Fruit fly (Drosophila melanogaster): Measurements from ENCODE around the gene koko.

Gene koko

dm6 chr3R:18398954-18399697 lies 3.7 kb upstream of the koko start, which contains the start of gene Vha100-2 (continued):
- TF ChIP-seq E2f2 (GFP tag; IDR thresholded peaks at IDR 0.05) (peak; percentile 67), CG31388 (GFP tag; optimal IDR thresholded peaks at IDR 0.05) (no peak), Antp (GFP tag; optimal IDR thresholded peaks at IDR 0.05) (no peak), Atf6 (GFP tag; IDR thresholded peaks at IDR 0.05) (peak; percentile 68; the same call in 1 of the 2 replicates), stwl (tag; optimal IDR thresholded peaks at IDR 0.05) (peak; percentile 94), Nf-YC (tag; optimal IDR thresholded peaks at IDR 0.05) (peak; percentile 50), luna (GFP tag; optimal IDR thresholded peaks at IDR 0.05) (no peak), CG9876 (GFP tag; optimal IDR thresholded peaks at IDR 0.05) (no peak), CG7963 (GFP tag; IDR thresholded peaks at IDR 0.05; ENCODE audit: partially characterized antibody) (0 out of 3 replicates have a peak, but pooled peaks have one; percentile 33), CG2129 (GFP tag; IDR thresholded peaks at IDR 0.05; ENCODE audit: partially characterized antibody) (no peak), CG10366 (GFP tag; IDR thresholded peaks at IDR 0.05) (peak; percentile 31), CG7786 (GFP tag; optimal IDR thresholded peaks at IDR 0.05) (no peak), pan (optimal IDR thresholded peaks at IDR 0.05) (no peak), pan (GFP tag; optimal IDR thresholded peaks at IDR 0.05 in 1 of 2, IDR thresholded peaks at IDR 0.05 in 1 of 2) (peak in 1 of 2 experiments; percentile 47), disco-r (GFP tag; optimal IDR thresholded peaks at IDR 0.05) (peak; percentile 48), chm (GFP tag; IDR thresholded peaks at IDR 0.05) (peak; percentile 69; the same call in 1 of the 2 replicates), CG9797 (GFP tag; optimal IDR thresholded peaks at IDR 0.05) (peak; percentile 90), H15 (GFP tag; IDR thresholded peaks at IDR 0.05) (no peak), Drgx (GFP tag; IDR thresholded peaks at IDR 0.05) (peak; percentile 67), Oaz (GFP tag; IDR thresholded peaks at IDR 0.05) (no peak), Hr39 (optimal IDR thresholded peaks at IDR 0.05) (no peak), CG8089 (GFP tag; optimal IDR thresholded peaks at IDR 0.05) (no peak), CG11696 (GFP tag; IDR thresholded peaks at IDR 0.05) (no peak; the same call in 1 of the 2 replicates), Ets65A (GFP tag) (no peak), Taf1 (GFP tag; IDR thresholded peaks at IDR 0.05) (no peak), H2.0 (GFP tag; IDR thresholded peaks at IDR 0.05) (peak; percentile 45), ems (GFP tag; optimal IDR thresholded peaks at IDR 0.05) (no peak), CG33213 (GFP tag; optimal IDR thresholded peaks at IDR 0.05) (peak; percentile 20), CG14710 (tag; optimal IDR thresholded peaks at IDR 0.05) (peak; percentile 54), sqz (GFP tag; optimal IDR thresholded peaks at IDR 0.05) (peak; percentile 26), CG11504 (tag; optimal IDR thresholded peaks at IDR 0.05) (peak; percentile 40), Sox102F (GFP tag; optimal IDR thresholded peaks at IDR 0.05) (peak; percentile 16), CG12659 (GFP tag; optimal IDR thresholded peaks at IDR 0.05) (peak; percentile 61), br (optimal IDR thresholded peaks at IDR 0.05) (no peak), jumu (GFP tag; optimal IDR thresholded peaks at IDR 0.05) (no peak), Oli (tag; optimal IDR thresholded peaks at IDR 0.05) (peak; percentile 23), hbn (GFP tag; IDR thresholded peaks at IDR 0.05; ENCODE audit: partially characterized antibody) (no peak), Xbp1 (GFP tag; optimal IDR thresholded peaks at IDR 0.05) (peak; percentile 7), CG14667 (GFP tag; IDR thresholded peaks at IDR 0.05) (peak; percentile 6; the same call in 1 of the 2 replicates), CG32767 (GFP tag; IDR thresholded peaks at IDR 0.05) (peak; percentile 30; the same call in 1 of the 2 replicates), knrl (GFP tag; IDR thresholded peaks at IDR 0.05; ENCODE audit: partially characterized antibody) (peak; percentile 37; the same call in 1 of the 3 replicates), HmgZ (tag; optimal IDR thresholded peaks at IDR 0.05) (peak; percentile 47), al (GFP tag; IDR thresholded peaks at IDR 0.05) (peak; percentile 60), CG15601 (tag; optimal IDR thresholded peaks at IDR 0.05) (peak; percentile 0), CG7745 (tag; optimal IDR thresholded peaks at IDR 0.05) (no peak), GATAe (GFP tag; conservative IDR thresholded peaks at IDR 0.05) (0 out of 2 replicates have a peak, but pooled peaks have one; percentile 18), tll (GFP tag; optimal IDR thresholded peaks at IDR 0.05) (peak in 1 of 2 experiments; percentile 4), Blimp-1 (GFP tag; optimal IDR thresholded peaks at IDR 0.05) (peak; percentile 7), CG14965 (GFP tag; optimal IDR thresholded peaks at IDR 0.05; ENCODE audit: borderline replicate concordance) (no peak), danr (GFP tag; IDR thresholded peaks at IDR 0.05) (0 out of 2 replicates have a peak, but pooled peaks have one; percentile 25)
